Fruit fly (Drosophila melanogaster) whole organism, embryonic: Measurements from ENCODE around the gene CG13085.

Experiments
- CG10267 ChIP-seq: fragments of 200-800 bp; sonication (Bioruptor generic); optimal IDR thresholded peaks from 2 replicates; lab custom pipeline; 2018; ENCODE audit warnings: missing biosample characterization, mild to moderate bottlenecking, missing genetic modification characterization, moderate library complexity
- CG10321 ChIP-seq: fragments of 200-800 bp; sonication (Bioruptor generic); IDR thresholded peaks from 2 replicates; pipeline ENCODE4 v1.3.6; 2022; ENCODE audit warnings: missing biosample characterization, missing genetic modification characterization
- CG11247 ChIP-seq: fragments of 200-800 bp; sonication (Bioruptor generic); IDR thresholded peaks from 2 replicates; pipeline ENCODE4 v1.3.6; 2022; ENCODE audit warnings: missing biosample characterization, missing genetic modification characterization
- CG11504 ChIP-seq: fragments of 200-800 bp; sonication (Bioruptor generic); optimal IDR thresholded peaks from 3 replicates; lab custom pipeline; 2019; ENCODE audit warnings: missing biosample characterization, mild to moderate bottlenecking, missing genetic modification characterization, moderate library complexity
- CG12071 ChIP-seq: fragments of 200-800 bp; sonication (Bioruptor generic); optimal IDR thresholded peaks from 3 replicates; lab custom pipeline; 2018; ENCODE audit warnings: missing biosample characterization, mild to moderate bottlenecking, missing genetic modification characterization
- CG17361 ChIP-seq: fragments of 200-800 bp; sonication (Bioruptor generic); IDR thresholded peaks from 3 replicates; pipeline ENCODE4 v1.3.6; 2022; ENCODE audit warnings: missing biosample characterization, missing genetic modification characterization
- CG17829 ChIP-seq: fragments of 200-800 bp; optimal IDR thresholded peaks from 2 replicates; lab custom pipeline; 2019; ENCODE audit warnings: missing biosample characterization, mild to moderate bottlenecking, missing genetic modification characterization, moderate library complexity
- CG1832 ChIP-seq: fragments of 200-800 bp; sonication (Bioruptor generic); optimal IDR thresholded peaks from 2 replicates; lab custom pipeline; 2017; ENCODE audit warnings: missing biosample characterization, mild to moderate bottlenecking, missing genetic modification characterization, inconsistent platforms
- CG2712 ChIP-seq: fragments of 200-800 bp; optimal IDR thresholded peaks from 3 replicates; lab custom pipeline; 2019; ENCODE audit warnings: missing biosample characterization, mild to moderate bottlenecking, missing genetic modification characterization, moderate library complexity
- CG2889 ChIP-seq: fragments of 200-800 bp; sonication (Bioruptor generic); IDR thresholded peaks from 3 replicates; pipeline ENCODE4 v1.3.6; 2022; ENCODE audit warnings: missing biosample characterization, missing genetic modification characterization
- CG43689 ChIP-seq: fragments of 200-800 bp; sonication (Bioruptor generic); IDR thresholded peaks from 2 replicates; pipeline ENCODE4 v1.3.6; 2022; ENCODE audit warnings: missing biosample characterization, missing genetic modification characterization
- CG7271 ChIP-seq: fragments of 200-800 bp; sonication (Bioruptor generic); optimal IDR thresholded peaks from 2 replicates; lab custom pipeline; 2018; ENCODE audit warnings: missing biosample characterization, mild to moderate bottlenecking, missing genetic modification characterization, moderate library complexity
- CG7839 ChIP-seq: fragments of 200-800 bp; sonication (Bioruptor generic); optimal IDR thresholded peaks from 3 replicates; lab custom pipeline; 2018; ENCODE audit warnings: missing biosample characterization, mild to moderate bottlenecking, missing genetic modification characterization, moderate library complexity
- CG8290 ChIP-seq, 3 experiments: fragments of 200-800 bp; sonication (Bioruptor generic); optimal IDR thresholded peaks; 2 replicates each; lab custom pipeline; 2016 to 2019; ENCODE audit warnings: missing biosample characterization in 3 of 3, missing genetic modification characterization in 3 of 3, mild to moderate bottlenecking in 2 of 3, moderate library complexity in 1 of 3
- CG9727 ChIP-seq: fragments of 200-800 bp; sonication (Bioruptor generic); optimal IDR thresholded peaks from 3 replicates; lab custom pipeline; 2017; ENCODE audit warnings: missing biosample characterization, mild to moderate bottlenecking, missing genetic modification characterization
- D ChIP-seq, 2 experiments: fragments of 200-800 bp in 1 of 2; fragments of >200 bp in 1 of 2; sonication (Bioruptor generic) in 1 of 2; optimal IDR thresholded peaks; 2 replicates in 1 of 2; 3 replicates in 1 of 2; lab custom pipeline; 2017; ENCODE audit warnings: mild to moderate bottlenecking in 1 of 2, missing biosample characterization in 1 of 2, missing genetic modification characterization in 1 of 2, missing genetic modification reagents in 1 of 2
- D19A ChIP-seq: fragments of 200-800 bp; optimal IDR thresholded peaks from 3 replicates; lab custom pipeline; 2019; ENCODE audit warnings: missing biosample characterization, mild to moderate bottlenecking, missing genetic modification characterization, moderate library complexity
- D19B ChIP-seq: fragments of 200-800 bp; sonication (Bioruptor generic); optimal IDR thresholded peaks from 2 replicates; lab custom pipeline; 2017; ENCODE audit warnings: missing biosample characterization, mild to moderate bottlenecking, missing genetic modification characterization
- Ets97D ChIP-seq: fragments of 200-800 bp; sonication (Bioruptor generic); optimal IDR thresholded peaks from 3 replicates; lab custom pipeline; 2016; ENCODE audit warnings: missing biosample characterization, missing genetic modification characterization
- H2.0 ChIP-seq: fragments of 200-800 bp; sonication (Bioruptor generic); IDR thresholded peaks from 2 replicates; pipeline ENCODE4 v1.3.6; 2022; ENCODE audit warnings: missing biosample characterization, missing genetic modification characterization
- HLH4C ChIP-seq: fragments of 200-800 bp; sonication (Bioruptor generic); IDR thresholded peaks from 3 replicates; pipeline ENCODE4 v1.3.6; 2022; ENCODE audit warnings: missing biosample characterization, missing genetic modification characterization; ENCODE audit not compliant: partially characterized antibody
- HLHmδ ChIP-seq: fragments of 200-800 bp; sonication (Bioruptor generic); optimal IDR thresholded peaks from 2 replicates; lab custom pipeline; 2018; ENCODE audit warnings: missing biosample characterization, mild to moderate bottlenecking, missing genetic modification characterization, moderate library complexity
- Lhr ChIP-seq: fragments of 200-800 bp; sonication (Bioruptor generic); optimal IDR thresholded peaks from 3 replicates; lab custom pipeline; 2017; ENCODE audit warnings: mild to moderate bottlenecking, missing biosample characterization, missing genetic modification reagents, missing genetic modification characterization
- Nf-YA ChIP-seq: fragments of 200-800 bp; sonication (Bioruptor generic); IDR thresholded peaks from 2 replicates; pipeline ENCODE4 v1.3.6; 2022; ENCODE audit warnings: missing biosample characterization, missing genetic modification characterization
- Pdp1 ChIP-seq, 2 experiments: fragments of 200-800 bp; sonication (Bioruptor generic); optimal IDR thresholded peaks; 3 replicates each; lab custom pipeline; 2016; ENCODE audit warnings: missing biosample characterization in 2 of 2, missing genetic modification characterization in 2 of 2, mild to moderate bottlenecking in 1 of 2, moderate library complexity in 1 of 2
- Trl ChIP-seq, 3 experiments: fragments of >200 bp in 2 of 3; fragments of 200-800 bp in 1 of 3; sonication (Bioruptor generic) in 1 of 3; optimal IDR thresholded peaks; 2 replicates in 1 of 3; 3 replicates in 2 of 3; lab custom pipeline; 2016 to 2017; ENCODE audit warnings: missing biosample characterization in 1 of 3, missing genetic modification characterization in 1 of 3
- ase ChIP-seq: fragments of 200-800 bp; sonication (Bioruptor generic); IDR thresholded peaks from 3 replicates; pipeline ENCODE4 v1.3.6; 2022; ENCODE audit warnings: missing biosample characterization, missing genetic modification characterization
- bsh ChIP-seq, 2 experiments: fragments of 200-800 bp; sonication (Bioruptor generic); optimal IDR thresholded peaks; 2 replicates each; lab custom pipeline; 2017 to 2018; ENCODE audit warnings: mild to moderate bottlenecking in 2 of 2, missing biosample characterization in 2 of 2, missing genetic modification characterization in 2 of 2, moderate library complexity in 1 of 2
- cad ChIP-seq: fragments of >200 bp; optimal IDR thresholded peaks from 2 replicates; lab custom pipeline; 2017; ENCODE audit warnings: missing biosample characterization, missing genetic modification characterization
- chif ChIP-seq, 2 experiments: fragments of 200-800 bp; sonication (Bioruptor generic); optimal IDR thresholded peaks; 3 replicates each; lab custom pipeline; 2016; ENCODE audit warnings: missing biosample characterization in 2 of 2, missing genetic modification characterization in 2 of 2
- chm ChIP-seq: fragments of 200-800 bp; sonication (Bioruptor generic); IDR thresholded peaks from 2 replicates; pipeline ENCODE4 v1.3.6; 2022; ENCODE audit warnings: missing biosample characterization, missing genetic modification characterization
- ci ChIP-seq: fragments of 200-800 bp; sonication (Bioruptor generic); IDR thresholded peaks from 3 replicates; pipeline ENCODE4 v1.3.6; 2022; ENCODE audit warnings: missing biosample characterization, missing genetic modification characterization
- disco-r ChIP-seq: fragments of 200-800 bp; sonication (Bioruptor generic); optimal IDR thresholded peaks from 2 replicates; lab custom pipeline; 2016; ENCODE audit warnings: missing biosample characterization, missing genetic modification characterization
- dysf ChIP-seq: fragments of 200-800 bp; sonication (Bioruptor generic); IDR thresholded peaks from 3 replicates; pipeline ENCODE4 v1.3.6; 2022; ENCODE audit warnings: missing biosample characterization, missing genetic modification characterization
- ewg ChIP-seq: fragments of 200-800 bp; sonication (Bioruptor generic); optimal IDR thresholded peaks from 3 replicates; lab custom pipeline; 2017; ENCODE audit warnings: mild to moderate bottlenecking, missing biosample characterization, missing genetic modification reagents, missing genetic modification characterization
- gfzf ChIP-seq: fragments of 200-800 bp; sonication (Bioruptor generic); optimal IDR thresholded peaks from 2 replicates; lab custom pipeline; 2016; ENCODE audit warnings: missing biosample characterization, mild to moderate bottlenecking, missing genetic modification characterization, moderate library complexity
- phol ChIP-seq: fragments of 200-800 bp; sonication (Bioruptor generic); optimal IDR thresholded peaks from 3 replicates; lab custom pipeline; 2018; ENCODE audit warnings: missing biosample characterization, mild to moderate bottlenecking, missing genetic modification characterization, moderate library complexity
- row ChIP-seq: fragments of 200-800 bp; sonication (Bioruptor generic); IDR thresholded peaks from 3 replicates; pipeline ENCODE4 v1.3.6; 2022; ENCODE audit warnings: missing biosample characterization, missing genetic modification characterization
- salm ChIP-seq: fragments of 200-800 bp; sonication (Bioruptor generic); optimal IDR thresholded peaks from 2 replicates; lab custom pipeline; 2018; ENCODE audit warnings: missing biosample characterization, mild to moderate bottlenecking, missing genetic modification characterization
- sens ChIP-seq: fragments of 200-800 bp; sonication (Bioruptor generic); peaks from one replicate; lab custom pipeline; 2016; ENCODE audit warnings: missing biosample characterization, missing genetic modification characterization
- slbo ChIP-seq: fragments of 200-800 bp; sonication (Bioruptor generic); IDR thresholded peaks from 2 replicates; pipeline ENCODE4 v1.3.6; 2022; ENCODE audit warnings: missing biosample characterization, missing genetic modification characterization
- sqz ChIP-seq: fragments of 200-800 bp; sonication (Bioruptor generic); optimal IDR thresholded peaks from 3 replicates; lab custom pipeline; 2018; ENCODE audit warnings: missing biosample characterization, mild to moderate bottlenecking, missing genetic modification characterization
- stwl ChIP-seq: fragments of 200-800 bp; sonication (Bioruptor generic); optimal IDR thresholded peaks from 3 replicates; lab custom pipeline; 2018; ENCODE audit warnings: missing biosample characterization, mild to moderate bottlenecking, missing genetic modification characterization, moderate library complexity
- yki ChIP-seq: fragments of >200 bp; optimal IDR thresholded peaks from 3 replicates; lab custom pipeline; 2018
- zen ChIP-seq: fragments of 200-800 bp; sonication (Bioruptor generic); optimal IDR thresholded peaks from 3 replicates; lab custom pipeline; 2018; ENCODE audit warnings: missing biosample characterization, mild to moderate bottlenecking, missing genetic modification characterization, moderate library complexity
- zfh1 ChIP-seq: fragments of 200-800 bp; sonication (Bioruptor generic); IDR thresholded peaks from 3 replicates; pipeline ENCODE4 v1.3.6; 2022; ENCODE audit warnings: missing biosample characterization, missing genetic modification characterization

The CG13085 gene

dm6 chr2L:19455209-19455608 lies 31.4 kb downstream of the CG13085 start (continued):
- TF ChIP-seq Nf-YA (GFP tag; lab: Robert Waterston, UW) (no peak), dysf (GFP tag; lab: Robert Waterston, UW) (no peak), D (optimal IDR thresholded peaks at IDR 0.05; lab: Kevin White, UChicago) (no peak), D (GFP tag; optimal IDR thresholded peaks at IDR 0.05; lab: Kevin White, UChicago) (no peak), CG43689 (GFP tag; lab: Robert Waterston, UW) (no peak), disco-r (GFP tag; lab: Kevin White, UChicago) (no peak), ase (no peak), ci (no peak), yki (no peak), slbo (GFP tag; lab: Robert Waterston, UW) (no peak), salm (tag; lab: Kevin White, UChicago) (no peak), HLH4C (GFP tag; lab: Robert Waterston, UW) (no peak), chif (GFP tag; optimal IDR thresholded peaks at IDR 0.05; lab: Kevin White, UChicago) (no peak), bsh (GFP tag; optimal IDR thresholded peaks at IDR 0.05; lab: Kevin White, UChicago) (no peak)

- no peak for TF ChIP-seq H2.0 (GFP tag; lab: Robert Waterston, UW)
- TF ChIP-seq Pdp1 (GFP tag; optimal IDR thresholded peaks at IDR 0.05; lab: Kevin White, UChicago) = peak in 1 of 2 experiments; percentile 6
- no peak for TF ChIP-seq CG11247 (GFP tag; lab: Robert Waterston, UW)
- no peak for TF ChIP-seq Trl (optimal IDR thresholded peaks at IDR 0.05; lab: Kevin White, UChicago)
- TF ChIP-seq Trl (GFP tag; optimal IDR thresholded peaks at IDR 0.05; lab: Kevin White, UChicago) = no peak
- no peak for TF ChIP-seq CG9727 (GFP tag; lab: Kevin White, UChicago)
Measured at dm6 chr2L:19455723-19456122, 31.9 kb downstream of the CG13085 start.

dm6 chr2L:19457890-19458580 lies 34.2 kb downstream of the CG13085 start:
- TF ChIP-seq Lhr (GFP tag; lab: Kevin White, UChicago) (no peak), sqz (GFP tag; lab: Kevin White, UChicago) (peak; percentile 9), CG7271 (tag; lab: Kevin White, UChicago) (peak; percentile 76), CG11504 (tag; lab: Kevin White, UChicago) (peak; percentile 0), Ets97D (GFP tag; lab: Kevin White, UChicago) (peak; percentile 66), ewg (GFP tag; lab: Kevin White, UChicago) (no peak), D19B (peak; percentile 58), CG8290 (GFP tag; optimal IDR thresholded peaks at IDR 0.05; lab: Kevin White, UChicago) (peak; percentile 9), CG8290 (tag; optimal IDR thresholded peaks at IDR 0.05; lab: Kevin White, UChicago) (no peak), CG12071 (GFP tag; lab: Kevin White, UChicago) (no peak), CG10321 (GFP tag; lab: Robert Waterston, UW) (0 out of 2 replicates have a peak, but pooled peaks have one; percentile 32), CG17361 (GFP tag; lab: Robert Waterston, UW) (0 out of 3 replicates have a peak, but pooled peaks have one; percentile 10), zen (tag; lab: Kevin White, UChicago) (peak; percentile 47), gfzf (GFP tag; lab: Kevin White, UChicago) (no peak), stwl (peak; percentile 90), sens (GFP tag; lab: Kevin White, UChicago) (peak; percentile 24), D19A (peak; percentile 16), row (GFP tag; lab: Robert Waterston, UW) (peak; percentile 51; the same call in 1 of the 3 replicates), CG2889 (GFP tag; lab: Robert Waterston, UW) (no peak), cad (peak; percentile 24), CG7839 (tag; lab: Kevin White, UChicago) (peak; percentile 7), phol (tag; lab: Kevin White, UChicago) (peak; percentile 67), chm (GFP tag; lab: Robert Waterston, UW) (no peak), CG17829 (no peak), HLHmδ (peak; percentile 11), CG10267 (tag; lab: Kevin White, UChicago) (peak; percentile 61), CG1832 (GFP tag; lab: Kevin White, UChicago) (peak; percentile 18), zfh1 (GFP tag; lab: Robert Waterston, UW) (0 out of 3 replicates have a peak, but pooled peaks have one; percentile 23), CG2712 (tag; lab: Kevin White, UChicago) (peak; percentile 5)
